In the genomic region with DNA sequence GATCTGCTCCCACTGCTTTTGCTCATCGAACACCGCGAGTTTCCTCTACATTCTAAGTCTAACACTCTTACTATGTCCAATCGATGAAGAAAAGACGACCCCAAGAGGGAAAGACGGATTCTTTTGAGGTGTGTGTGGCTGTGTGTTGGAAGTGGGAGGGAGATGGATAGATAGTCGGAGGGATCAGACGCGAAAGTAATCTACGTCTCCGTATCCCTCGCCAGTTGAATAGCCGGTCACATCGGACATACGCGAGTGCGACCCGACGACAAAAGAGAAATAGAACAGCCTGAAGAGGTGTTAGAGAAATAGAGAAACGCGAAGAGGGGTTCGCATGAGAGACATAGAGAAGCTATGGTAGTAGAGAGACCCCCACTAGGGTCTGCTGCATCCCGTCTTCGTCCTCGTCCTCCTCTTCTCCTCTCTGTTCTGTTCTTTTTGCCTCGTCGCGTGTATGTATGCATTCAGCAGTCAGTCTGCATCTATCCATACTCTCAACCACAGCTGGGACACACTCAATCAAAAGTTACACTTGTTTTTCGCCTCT, we compare ENCODE assay signal across 5 worm cellular contexts.
TF ChIP-seq lines count a peak whose summit lies in the region.

No protein-coding gene starts in this region.

TF ChIP-seq in whole organism, L1 larva, 84 proteins besides CTCF, POLR2A, EP300 and RAD21 (continues in another document):
- TF ChIP-seq unc-30 (tag; optimal IDR thresholded peaks at IDR 0.05; lab: Kevin White, UChicago), result no peak
- TF ChIP-seq pag-3 (tag; optimal IDR thresholded peaks at IDR 0.05; lab: Kevin White, UChicago; ENCODE audit: borderline replicate concordance, insufficient read depth), result peak; percentile 12
- TF ChIP-seq mep-1 (tag; optimal IDR thresholded peaks at IDR 0.05; lab: Kevin White, UChicago), result peak; percentile 96
- peak; percentile 88 for TF ChIP-seq ceh-88 (GFP tag; IDR thresholded peaks at IDR 0.05; lab: Robert Waterston, UW)
- peak; percentile 97 for TF ChIP-seq jun-1 (tag; optimal IDR thresholded peaks at IDR 0.05; lab: Kevin White, UChicago)
- peak; percentile 92 for TF ChIP-seq fos-1 (tag; optimal IDR thresholded peaks at IDR 0.05; lab: Kevin White, UChicago)
- peak; percentile 97 for TF ChIP-seq fkh-8 (tag; optimal IDR thresholded peaks at IDR 0.05; lab: Kevin White, UChicago)
- peak; percentile 61 for TF ChIP-seq blmp-1 (tag; optimal IDR thresholded peaks at IDR 0.05; lab: Kevin White, UChicago)
- peak; percentile 94 for TF ChIP-seq xbp-1 (tag; optimal IDR thresholded peaks at IDR 0.05; lab: Kevin White, UChicago)
- no peak for TF ChIP-seq lin-15B (tag; optimal IDR thresholded peaks at IDR 0.05; lab: Kevin White, UChicago)
- peak; percentile 91 for TF ChIP-seq ceh-8 (GFP tag; optimal IDR thresholded peaks at IDR 0.05; lab: Kevin White, UChicago)
- TF ChIP-seq nhr-237 (tag; optimal IDR thresholded peaks at IDR 0.05; lab: Kevin White, UChicago), result peak; percentile 84
- TF ChIP-seq unc-98 (GFP tag; IDR thresholded peaks at IDR 0.05; lab: Robert Waterston, UW), result no peak
- peak; percentile 90 for TF ChIP-seq aly-2 (tag; optimal IDR thresholded peaks at IDR 0.05; lab: Kevin White, UChicago)
- peak; percentile 83 to 84 for TF ChIP-seq lin-35 (GFP tag; optimal IDR thresholded peaks at IDR 0.05; lab: Kevin White, UChicago)
- TF ChIP-seq nhr-11 (tag; optimal IDR thresholded peaks at IDR 0.05; lab: Kevin White, UChicago), result peak; percentile 95
- TF ChIP-seq aha-1 (tag; optimal IDR thresholded peaks at IDR 0.05; lab: Kevin White, UChicago), result peak; percentile 84

TF ChIP-seq in whole organism, L3 larva, 47 proteins besides CTCF, POLR2A, EP300 and RAD21 (continues in another document):
- TF ChIP-seq ztf-4 (tag; optimal IDR thresholded peaks at IDR 0.05; lab: Kevin White, UChicago), result peak; percentile 78
- TF ChIP-seq skn-1 (tag; optimal IDR thresholded peaks at IDR 0.05; lab: Kevin White, UChicago), result peak; percentile 54
- TF ChIP-seq eor-1 (tag; optimal IDR thresholded peaks at IDR 0.05; lab: Kevin White, UChicago), result peak in 1 of 2 experiments; percentile 41
- TF ChIP-seq nhr-77 (tag; optimal IDR thresholded peaks at IDR 0.05; lab: Kevin White, UChicago), result peak; percentile 60
- TF ChIP-seq nhr-25 (tag; optimal IDR thresholded peaks at IDR 0.05; lab: Kevin White, UChicago), result peak; percentile 98
- peak; percentile 60 for TF ChIP-seq ama-1 (optimal IDR thresholded peaks at IDR 0.05; lab: Kevin White, UChicago)
- TF ChIP-seq fos-1 (tag; optimal IDR thresholded peaks at IDR 0.05; lab: Kevin White, UChicago), result peak; percentile 53
- no peak for TF ChIP-seq aly-2 (tag; optimal IDR thresholded peaks at IDR 0.05; lab: Kevin White, UChicago)
- peak; percentile 87 for TF ChIP-seq zag-1 (tag; optimal IDR thresholded peaks at IDR 0.05; lab: Kevin White, UChicago)
- peak; percentile 97 for TF ChIP-seq nfya-1 (tag; optimal IDR thresholded peaks at IDR 0.05; lab: Kevin White, UChicago; ENCODE audit: insufficient read depth)
- TF ChIP-seq daf-12 (tag; optimal IDR thresholded peaks at IDR 0.05; lab: Kevin White, UChicago), result peak; percentile 63
- peak; percentile 95 for TF ChIP-seq unc-62 (GFP tag; optimal IDR thresholded peaks at IDR 0.05; lab: Kevin White, UChicago)
- TF ChIP-seq tbx-2 (tag; optimal IDR thresholded peaks at IDR 0.05; lab: Kevin White, UChicago), result peak; percentile 93
- peak; percentile 94 for TF ChIP-seq lsy-12 (tag; optimal IDR thresholded peaks at IDR 0.05; lab: Kevin White, UChicago)
- TF ChIP-seq ceh-9 (tag; optimal IDR thresholded peaks at IDR 0.05; lab: Kevin White, UChicago), result peak; percentile 53
- peak; percentile 90 for TF ChIP-seq pha-4 (tag; optimal IDR thresholded peaks at IDR 0.05; lab: Kevin White, UChicago)
- peak; percentile 97 for TF ChIP-seq snpc-4 (tag; optimal IDR thresholded peaks at IDR 0.05; lab: Kevin White, UChicago)

TF ChIP-seq in whole organism, early embryonic, 17 proteins besides CTCF, POLR2A, EP300 and RAD21:
- no peak for TF ChIP-seq ets-7 (tag; optimal IDR thresholded peaks at IDR 0.05; lab: Kevin White, UChicago)
- TF ChIP-seq B0310.2 (tag; optimal IDR thresholded peaks at IDR 0.05; lab: Kevin White, UChicago), result peak; percentile 60
- TF ChIP-seq tbx-37 (GFP tag; conservative IDR thresholded peaks at IDR 0.05; lab: Robert Waterston, UW), result no peak
- TF ChIP-seq F13C5.2 (tag; optimal IDR thresholded peaks at IDR 0.05; lab: Kevin White, UChicago), result peak; percentile 9
- TF ChIP-seq scrt-1 (GFP tag; IDR thresholded peaks at IDR 0.05; lab: Robert Waterston, UW), result no peak
- TF ChIP-seq hmbx-1 (tag; optimal IDR thresholded peaks at IDR 0.05; lab: Kevin White, UChicago), result no peak
- TF ChIP-seq ama-1 (optimal IDR thresholded peaks at IDR 0.05; lab: Kevin White, UChicago), result no peak
- TF ChIP-seq hmg-4 (GFP tag; optimal IDR thresholded peaks at IDR 0.05; lab: Kevin White, UChicago), result peak; percentile 77
- peak; percentile 4 for TF ChIP-seq ceh-36 (tag; optimal IDR thresholded peaks at IDR 0.05; lab: Kevin White, UChicago)
- TF ChIP-seq flt-1 (GFP tag; IDR thresholded peaks at IDR 0.05; lab: Robert Waterston, UW), result no peak; the same call in 1 of the 2 replicates
- no peak for TF ChIP-seq sea-1 (GFP tag; conservative IDR thresholded peaks at IDR 0.05; lab: Robert Waterston, UW)

TF ChIP-seq in whole organism, midembryonic, 9 proteins besides CTCF, POLR2A, EP300 and RAD21:
- TF ChIP-seq ref-1 (GFP tag; conservative IDR thresholded peaks at IDR 0.05; lab: Robert Waterston, UW) (no peak), med-1 (GFP tag; optimal IDR thresholded peaks at IDR 0.05; lab: Kevin White, UChicago; ENCODE audit: insufficient read depth) (no peak), klf-2 (GFP tag; conservative IDR thresholded peaks at IDR 0.05; lab: Robert Waterston, UW) (no peak), tab-1 (GFP tag; IDR thresholded peaks at IDR 0.05; lab: Robert Waterston, UW) (no peak), ztf-29 (GFP tag; IDR thresholded peaks at IDR 0.05; lab: Robert Waterston, UW) (no peak; the same call in 1 of the 2 replicates), ztf-23 (GFP tag; IDR thresholded peaks at IDR 0.05; lab: Robert Waterston, UW) (no peak), flt-1 (GFP tag; IDR thresholded peaks at IDR 0.05; lab: Robert Waterston, UW) (no peak), cog-1 (tag; optimal IDR thresholded peaks at IDR 0.05; lab: Kevin White, UChicago) (peak; percentile 82), T22C8.4 (GFP tag; IDR thresholded peaks at IDR 0.05; lab: Robert Waterston, UW) (peak; percentile 68)

TF ChIP-seq in whole organism, young adult, 124 proteins besides CTCF, POLR2A, EP300 and RAD21 (continues in another document):
- TF ChIP-seq hrde-1 (tag; optimal IDR thresholded peaks at IDR 0.05; lab: Kevin White, UChicago; ENCODE audit: borderline replicate concordance), result no peak
- no peak for TF ChIP-seq F49E8.2 (tag; optimal IDR thresholded peaks at IDR 0.05; lab: Kevin White, UChicago; ENCODE audit: insufficient read depth)
- peak; percentile 59 for TF ChIP-seq akir-1 (GFP tag; optimal IDR thresholded peaks at IDR 0.05; lab: Kevin White, UChicago)
- 0 out of 2 replicates have a peak, but pooled peaks have one; percentile 34 for TF ChIP-seq Y95B8A.8 (GFP tag; IDR thresholded peaks at IDR 0.05; lab: Robert Waterston, UW)
- TF ChIP-seq hlh-26 (GFP tag; conservative IDR thresholded peaks at IDR 0.05; lab: Robert Waterston, UW), result no peak
- TF ChIP-seq zim-3 (tag; optimal IDR thresholded peaks at IDR 0.05; lab: Kevin White, UChicago), result no peak
- TF ChIP-seq B0261.1 (tag; optimal IDR thresholded peaks at IDR 0.05; lab: Kevin White, UChicago), result no peak
- peak; percentile 43 for TF ChIP-seq ztf-22 (GFP tag; optimal IDR thresholded peaks at IDR 0.05; lab: Kevin White, UChicago)
- TF ChIP-seq ceh-27 (GFP tag; optimal IDR thresholded peaks at IDR 0.05; lab: Kevin White, UChicago), result peak; percentile 93
- TF ChIP-seq snpc-1.1 (tag; optimal IDR thresholded peaks at IDR 0.05; lab: Kevin White, UChicago; ENCODE audit: insufficient read depth), result no peak
- TF ChIP-seq xnd-1 (tag; optimal IDR thresholded peaks at IDR 0.05; lab: Kevin White, UChicago), result no peak
- peak; percentile 99 for TF ChIP-seq zfh-2 (GFP tag; conservative IDR thresholded peaks at IDR 0.05; lab: Robert Waterston, UW)
- TF ChIP-seq ceh-58 (GFP tag; IDR thresholded peaks at IDR 0.05; lab: Robert Waterston, UW), result no peak
- no peak for TF ChIP-seq Y53G8AR.9 (GFP tag; conservative IDR thresholded peaks at IDR 0.05; lab: Robert Waterston, UW)
- peak; percentile 89 for TF ChIP-seq C06A6.2 (GFP tag; conservative IDR thresholded peaks at IDR 0.05; lab: Robert Waterston, UW)
- peak; percentile 75; the same call in 1 of the 2 replicates for TF ChIP-seq B0336.3 (GFP tag; IDR thresholded peaks at IDR 0.05; lab: Robert Waterston, UW)
- peak; percentile 34; the same call in 1 of the 2 replicates for TF ChIP-seq madf-6 (GFP tag; IDR thresholded peaks at IDR 0.05; lab: Robert Waterston, UW)
- no peak for TF ChIP-seq lsy-27 (tag; optimal IDR thresholded peaks at IDR 0.05; lab: Kevin White, UChicago; ENCODE audit: borderline replicate concordance, insufficient read depth)
- TF ChIP-seq mel-28 (tag; optimal IDR thresholded peaks at IDR 0.05; lab: Kevin White, UChicago; ENCODE audit: borderline replicate concordance), result no peak
- no peak for TF ChIP-seq F33H1.4 (GFP tag; IDR thresholded peaks at IDR 0.05; lab: Robert Waterston, UW)
- peak; percentile 6 for TF ChIP-seq dpl-1 (GFP tag; optimal IDR thresholded peaks at IDR 0.05; lab: Kevin White, UChicago)
- peak; percentile 52 for TF ChIP-seq ztf-3 (GFP tag; optimal IDR thresholded peaks at IDR 0.05; lab: Kevin White, UChicago)
- TF ChIP-seq nhr-120 (GFP tag; IDR thresholded peaks at IDR 0.05; lab: Robert Waterston, UW), result no peak
- peak; percentile 74 for TF ChIP-seq egl-44 (GFP tag; IDR thresholded peaks at IDR 0.05; lab: Robert Waterston, UW)
- peak; percentile 23; the same call in 1 of the 2 replicates for TF ChIP-seq ceh-100 (GFP tag; IDR thresholded peaks at IDR 0.05; lab: Robert Waterston, UW)
- peak; percentile 37 for TF ChIP-seq B0035.1 (tag; optimal IDR thresholded peaks at IDR 0.05; lab: Kevin White, UChicago)
- TF ChIP-seq madf-3 (GFP tag; IDR thresholded peaks at IDR 0.05; lab: Robert Waterston, UW), result no peak
- TF ChIP-seq F57A8.1 (GFP tag; optimal IDR thresholded peaks at IDR 0.05; lab: Kevin White, UChicago), result no peak
- no peak for TF ChIP-seq F55B11.4 (tag; optimal IDR thresholded peaks at IDR 0.05; lab: Kevin White, UChicago; ENCODE audit: borderline replicate concordance, insufficient read depth)
- TF ChIP-seq ztf-28 (GFP tag; IDR thresholded peaks at IDR 0.05; lab: Robert Waterston, UW), result no peak
- TF ChIP-seq ztf-25 (GFP tag; IDR thresholded peaks at IDR 0.05; lab: Robert Waterston, UW), result no peak
- no peak for TF ChIP-seq hmg-20 (GFP tag; IDR thresholded peaks at IDR 0.05; lab: Robert Waterston, UW)
- TF ChIP-seq gei-17 (GFP tag; optimal IDR thresholded peaks at IDR 0.05; lab: Kevin White, UChicago), result peak; percentile 68
- no peak for TF ChIP-seq C17E4.6 (GFP tag; IDR thresholded peaks at IDR 0.05; lab: Robert Waterston, UW)
- TF ChIP-seq atf-7 (tag; optimal IDR thresholded peaks at IDR 0.05; lab: Kevin White, UChicago), result peak; percentile 86
